Worm (Caenorhabditis elegans) whole organism, L2 larva: ENCODE data around the gene ttr-48.

ENCODE experiments used
- C34F6.9 ChIP-seq: fragments of 150-350 bp; optimal IDR thresholded peaks from 2 replicates; lab custom pipeline; 2014; ENCODE audit warnings: missing biosample characterization, missing genetic modification characterization
- F13H6.1 ChIP-seq: sonication (generic microtip); optimal IDR thresholded peaks from 2 replicates; lab custom pipeline; 2016; ENCODE audit warnings: missing genetic modification characterization, missing compliant biosample characterization
- R02D3.7 ChIP-seq: fragments of 150-350 bp; optimal IDR thresholded peaks from 2 replicates; lab custom pipeline; 2014; ENCODE audit warnings: missing biosample characterization, missing genetic modification characterization
- ZK546.5 ChIP-seq: sonication (generic microtip); optimal IDR thresholded peaks from 2 replicates; lab custom pipeline; 2017; ENCODE audit warnings: missing biosample characterization, missing genetic modification characterization
- alr-1 ChIP-seq: fragments of 150-350 bp; optimal IDR thresholded peaks from 2 replicates; lab custom pipeline; 2014; ENCODE audit warnings: missing biosample characterization, missing genetic modification characterization
- aly-2 ChIP-seq: fragments of 150-350 bp; optimal IDR thresholded peaks from 2 replicates; lab custom pipeline; 2014; ENCODE audit warnings: missing biosample characterization, missing genetic modification characterization
- blmp-1 ChIP-seq: sonication (generic microtip); optimal IDR thresholded peaks from 2 replicates; lab custom pipeline; 2017; ENCODE audit warnings: missing genetic modification characterization, mild to moderate bottlenecking, missing compliant biosample characterization, antibody characterized with exemption, moderate library complexity; ENCODE audit not compliant: insufficient read depth
- ceh-82 ChIP-seq: fragments of 150-350 bp; optimal IDR thresholded peaks from 2 replicates; lab custom pipeline; 2014; ENCODE audit warnings: missing biosample characterization, missing genetic modification characterization
- egl-27 ChIP-seq: sonication (generic microtip); optimal IDR thresholded peaks from 3 replicates; lab custom pipeline; 2017; ENCODE audit warnings: missing biosample characterization, missing genetic modification reagents, missing genetic modification characterization
- elt-3 ChIP-seq: sonication (generic microtip); optimal IDR thresholded peaks from 2 replicates; lab custom pipeline; 2017; ENCODE audit warnings: missing biosample characterization, missing genetic modification characterization
- fos-1 ChIP-seq: fragments of 150-350 bp; optimal IDR thresholded peaks from 2 replicates; lab custom pipeline; 2014; ENCODE audit warnings: missing biosample characterization, missing genetic modification characterization
- lin-11 ChIP-seq: fragments of 150-350 bp; sonication (generic microtip); optimal IDR thresholded peaks from 2 replicates; lab custom pipeline; 2014; ENCODE audit warnings: missing biosample characterization, missing genetic modification characterization, inconsistent platforms, mixed read lengths
- lsy-2 ChIP-seq, 2 experiments: fragments of 150-350 bp in 1 of 2; sonication (generic microtip) in 1 of 2; optimal IDR thresholded peaks; 2 replicates each; lab custom pipeline; 2014 to 2017; ENCODE audit warnings: missing biosample characterization in 2 of 2, missing genetic modification characterization in 2 of 2
- mdl-1 ChIP-seq, 2 experiments: fragments of 150-350 bp in 1 of 2; sonication (generic microtip) in 1 of 2; optimal IDR thresholded peaks; 2 replicates each; lab custom pipeline; 2017; ENCODE audit warnings: missing biosample characterization in 2 of 2, missing genetic modification characterization in 2 of 2
- nhr-11 ChIP-seq: fragments of 150-350 bp; optimal IDR thresholded peaks from 2 replicates; lab custom pipeline; 2014; ENCODE audit warnings: missing biosample characterization, missing genetic modification characterization
- nhr-12 ChIP-seq: fragments of 150-350 bp; optimal IDR thresholded peaks from 2 replicates; lab custom pipeline; 2014; ENCODE audit warnings: missing biosample characterization, missing genetic modification characterization
- nhr-237 ChIP-seq: fragments of 150-350 bp; optimal IDR thresholded peaks from 2 replicates; lab custom pipeline; 2014; ENCODE audit warnings: missing biosample characterization, missing genetic modification characterization
- nhr-6 ChIP-seq: fragments of 150-350 bp; optimal IDR thresholded peaks from 2 replicates; lab custom pipeline; 2014; ENCODE audit warnings: missing biosample characterization, missing genetic modification characterization
- nhr-77 ChIP-seq: fragments of 150-350 bp; optimal IDR thresholded peaks from 2 replicates; lab custom pipeline; 2014; ENCODE audit warnings: missing biosample characterization, missing genetic modification characterization
- peb-1 ChIP-seq: fragments of 150-350 bp; optimal IDR thresholded peaks from 2 replicates; lab custom pipeline; 2014; ENCODE audit warnings: missing biosample characterization, missing genetic modification characterization
- sem-4 ChIP-seq: fragments of 150-350 bp; optimal IDR thresholded peaks from 2 replicates; lab custom pipeline; 2014; ENCODE audit warnings: missing biosample characterization, missing genetic modification reagents, missing genetic modification characterization
- skn-1 ChIP-seq: sonication (generic microtip); optimal IDR thresholded peaks from 2 replicates; lab custom pipeline; 2017; ENCODE audit warnings: missing biosample characterization, missing genetic modification characterization
- sma-3 ChIP-seq: sonication (generic microtip); optimal IDR thresholded peaks from 2 replicates; lab custom pipeline; 2016; ENCODE audit warnings: missing genetic modification reagents, missing genetic modification characterization, missing compliant biosample characterization
- snpc-4 ChIP-seq: fragments of 150-350 bp; optimal IDR thresholded peaks from 2 replicates; lab custom pipeline; 2014; ENCODE audit warnings: missing biosample characterization, missing genetic modification characterization
- unc-39 ChIP-seq: fragments of 150-350 bp; optimal IDR thresholded peaks from 2 replicates; lab custom pipeline; 2014; ENCODE audit warnings: missing biosample characterization, missing genetic modification characterization
- unc-55 ChIP-seq: fragments of 150-350 bp; sonication (generic microtip); optimal IDR thresholded peaks from 3 replicates; lab custom pipeline; 2014; ENCODE audit warnings: missing biosample characterization, missing genetic modification reagents, missing genetic modification characterization
- zag-1 ChIP-seq: fragments of 150-350 bp; optimal IDR thresholded peaks from 2 replicates; lab custom pipeline; 2014; ENCODE audit warnings: missing biosample characterization, missing genetic modification characterization
- ztf-4 ChIP-seq: fragments of 150-350 bp; optimal IDR thresholded peaks from 2 replicates; lab custom pipeline; 2014; ENCODE audit warnings: missing biosample characterization, missing genetic modification characterization

ttr-48 gene

ce11 chrX:3793389-3793788 is 48.9 kb downstream of the ttr-48 start:
- peak; percentile 14 for TF ChIP-seq fos-1
- peak; percentile 37 for TF ChIP-seq sma-3 (GFP tag; lab: Kevin White, UChicago)
- TF ChIP-seq lin-11 (tag; lab: Kevin White, UChicago) = no peak
- TF ChIP-seq nhr-237 (tag; lab: Kevin White, UChicago) = no peak
- TF ChIP-seq lsy-2 (tag; optimal IDR thresholded peaks at IDR 0.05; lab: Kevin White, UChicago) = no peak
- no peak for TF ChIP-seq nhr-77 (tag; lab: Kevin White, UChicago)
- TF ChIP-seq unc-55 (GFP tag; lab: Kevin White, UChicago) = no peak

ce11 chrX:3792715-3793114 is 49.5 kb downstream of the ttr-48 start, which contains the start of gene idpp-5:
Gene idpp-5 (minus strand): TSS chrX:3792815.
- TF ChIP-seq unc-39 (no peak), ceh-82 (no peak), nhr-12 (tag; lab: Kevin White, UChicago) (no peak), C34F6.9 (no peak), nhr-11 (tag; lab: Kevin White, UChicago) (no peak), ztf-4 (tag; lab: Kevin White, UChicago) (no peak), nhr-6 (tag; lab: Kevin White, UChicago) (no peak), sma-3 (GFP tag; lab: Kevin White, UChicago) (no peak), zag-1 (tag; lab: Kevin White, UChicago) (no peak), mdl-1 (tag; optimal IDR thresholded peaks at IDR 0.05; lab: Kevin White, UChicago) (no peak), peb-1 (tag; lab: Kevin White, UChicago) (no peak), fos-1 (no peak), unc-55 (GFP tag; lab: Kevin White, UChicago) (no peak), ZK546.5 (tag; lab: Kevin White, UChicago) (no peak), elt-3 (tag; lab: Kevin White, UChicago) (no peak), alr-1 (tag; lab: Kevin White, UChicago) (no peak), blmp-1 (tag; lab: Kevin White, UChicago) (no peak), skn-1 (tag; lab: Kevin White, UChicago) (no peak), F13H6.1 (tag; lab: Kevin White, UChicago) (no peak), egl-27 (tag; lab: Kevin White, UChicago) (no peak)
- TF ChIP-seq, all 48 proteins: peak for 0

ce11 chrX:3791098-3791497 is 51.1 kb downstream of the ttr-48 start:
- no peak for TF ChIP-seq aly-2 (tag; lab: Kevin White, UChicago)
- no peak for TF ChIP-seq ZK546.5 (tag; lab: Kevin White, UChicago)
- TF ChIP-seq sem-4 (tag; lab: Kevin White, UChicago) = no peak
- TF ChIP-seq lsy-2 (tag; optimal IDR thresholded peaks at IDR 0.05; lab: Kevin White, UChicago) = no peak
- TF ChIP-seq nhr-12 (tag; lab: Kevin White, UChicago) = no peak
- no peak for TF ChIP-seq R02D3.7 (tag; lab: Kevin White, UChicago)
- no peak for TF ChIP-seq snpc-4 (tag; lab: Kevin White, UChicago)
- no peak for TF ChIP-seq elt-3 (tag; lab: Kevin White, UChicago)
- TF ChIP-seq fos-1 = no peak
- no peak for TF ChIP-seq unc-55 (GFP tag; lab: Kevin White, UChicago)
